Fruit fly (Drosophila melanogaster) whole organism, embryonic: ENCODE results near the gene CG13924.

Source experiments
- Atf3 ChIP-seq: fragments of 200-800 bp; sonication (Bioruptor generic); optimal IDR thresholded peaks from 3 replicates; lab custom pipeline; 2016; ENCODE audit warnings: missing biosample characterization, missing genetic modification characterization
- Bgb ChIP-seq: fragments of 200-800 bp; sonication (Bioruptor generic); IDR thresholded peaks from 2 replicates; pipeline ENCODE4 v1.3.6; 2022; ENCODE audit warnings: missing biosample characterization, missing genetic modification characterization; ENCODE audit not compliant: partially characterized antibody
- CG10431 ChIP-seq: fragments of 200-800 bp; sonication (Bioruptor generic); optimal IDR thresholded peaks from 3 replicates; lab custom pipeline; 2018; ENCODE audit warnings: missing biosample characterization, mild to moderate bottlenecking, missing genetic modification characterization
- CG12219 ChIP-seq: fragments of 200-800 bp; sonication (Bioruptor generic); optimal IDR thresholded peaks from 3 replicates; lab custom pipeline; 2018; ENCODE audit warnings: missing biosample characterization, mild to moderate bottlenecking, missing genetic modification characterization
- CG12942 ChIP-seq: fragments of 200-800 bp; sonication (Bioruptor generic); optimal IDR thresholded peaks from 3 replicates; lab custom pipeline; 2016; ENCODE audit warnings: missing biosample characterization, missing genetic modification characterization
- CG13775 ChIP-seq: fragments of 200-800 bp; sonication (Bioruptor generic); optimal IDR thresholded peaks from 3 replicates; lab custom pipeline; 2017; ENCODE audit warnings: missing biosample characterization, mild to moderate bottlenecking, missing genetic modification characterization
- CG1602 ChIP-seq: fragments of 200-800 bp; sonication (Bioruptor generic); optimal IDR thresholded peaks from 3 replicates; lab custom pipeline; 2016; ENCODE audit warnings: missing biosample characterization, missing genetic modification characterization
- CG1603 ChIP-seq: fragments of 200-800 bp; sonication (Bioruptor generic); optimal IDR thresholded peaks from 2 replicates; lab custom pipeline; 2019; ENCODE audit warnings: missing biosample characterization, mild to moderate bottlenecking, missing genetic modification characterization, moderate library complexity
- CG17328 ChIP-seq: fragments of 200-800 bp; sonication (Bioruptor generic); IDR thresholded peaks from 2 replicates; pipeline ENCODE4 v1.3.6; 2022; ENCODE audit warnings: missing biosample characterization, missing genetic modification characterization
- CG17385 ChIP-seq: fragments of 200-800 bp; sonication (Bioruptor generic); optimal IDR thresholded peaks from 3 replicates; lab custom pipeline; 2018; ENCODE audit warnings: missing biosample characterization, mild to moderate bottlenecking, missing genetic modification characterization
- CG17912 ChIP-seq: fragments of 200-800 bp; sonication (Bioruptor generic); optimal IDR thresholded peaks from 2 replicates; lab custom pipeline; 2018; ENCODE audit warnings: missing biosample characterization, mild to moderate bottlenecking, missing genetic modification characterization
- CG3065 ChIP-seq: fragments of 200-800 bp; sonication (Bioruptor generic); optimal IDR thresholded peaks from 2 replicates; lab custom pipeline; 2016; ENCODE audit warnings: missing biosample characterization, missing genetic modification characterization
- CG31365 ChIP-seq: fragments of 200-800 bp; sonication (Bioruptor generic); optimal IDR thresholded peaks from 2 replicates; lab custom pipeline; 2018; ENCODE audit warnings: missing biosample characterization, mild to moderate bottlenecking, missing genetic modification characterization
- CG32772 ChIP-seq: fragments of 200-800 bp; sonication (Bioruptor generic); IDR thresholded peaks from 2 replicates; pipeline ENCODE4 v1.3.6; 2022; ENCODE audit warnings: missing biosample characterization, missing genetic modification characterization
- CG33213 ChIP-seq: fragments of 200-800 bp; sonication (Bioruptor generic); optimal IDR thresholded peaks from 3 replicates; lab custom pipeline; 2016; ENCODE audit warnings: missing biosample characterization, missing genetic modification characterization
- CG5245 ChIP-seq: fragments of 200-800 bp; sonication (Bioruptor generic); optimal IDR thresholded peaks from 3 replicates; lab custom pipeline; 2016; ENCODE audit warnings: missing biosample characterization, missing genetic modification characterization
- CG6765 ChIP-seq: fragments of 200-800 bp; sonication (Bioruptor generic); optimal IDR thresholded peaks from 3 replicates; lab custom pipeline; 2017; ENCODE audit warnings: missing biosample characterization, mild to moderate bottlenecking, missing genetic modification characterization
- CG6791 ChIP-seq: fragments of 200-800 bp; sonication (Bioruptor generic); IDR thresholded peaks from 3 replicates; pipeline ENCODE4 v1.3.6; 2022; ENCODE audit warnings: missing biosample characterization, missing genetic modification characterization; ENCODE audit not compliant: partially characterized antibody
- CG7963 ChIP-seq: fragments of 200-800 bp; sonication (Bioruptor generic); IDR thresholded peaks from 3 replicates; pipeline ENCODE4 v1.3.6; 2022; ENCODE audit warnings: missing biosample characterization, missing genetic modification characterization; ENCODE audit not compliant: partially characterized antibody
- CG9797 ChIP-seq: fragments of 200-800 bp; sonication (Bioruptor generic); optimal IDR thresholded peaks from 3 replicates; lab custom pipeline; 2018; ENCODE audit warnings: missing biosample characterization, mild to moderate bottlenecking, missing genetic modification characterization
- Fer2 ChIP-seq: fragments of 200-800 bp; sonication (Bioruptor generic); optimal IDR thresholded peaks from 2 replicates; lab custom pipeline; 2018; ENCODE audit warnings: missing biosample characterization, mild to moderate bottlenecking, missing genetic modification characterization, moderate library complexity
- H15 ChIP-seq: fragments of 200-800 bp; sonication (Bioruptor generic); IDR thresholded peaks from 3 replicates; pipeline ENCODE4 v1.3.6; 2022; ENCODE audit warnings: missing biosample characterization, missing genetic modification characterization
- HmgD ChIP-seq: fragments of 200-800 bp; sonication (Bioruptor generic); optimal IDR thresholded peaks from 3 replicates; lab custom pipeline; 2016; ENCODE audit warnings: missing biosample characterization, missing genetic modification characterization
- MBD-R2 ChIP-seq: fragments of 200-800 bp; sonication (Bioruptor generic); IDR thresholded peaks from 2 replicates; pipeline ENCODE4 v1.3.6; 2022; ENCODE audit warnings: missing biosample characterization, missing genetic modification characterization
- Mad ChIP-seq: fragments of 200-800 bp; sonication (Bioruptor generic); optimal IDR thresholded peaks from 2 replicates; lab custom pipeline; 2016; ENCODE audit warnings: missing biosample characterization, missing genetic modification characterization
- NFAT ChIP-seq: fragments of 200-800 bp; sonication (Bioruptor generic); IDR thresholded peaks from 2 replicates; pipeline ENCODE4 v1.3.6; 2022; ENCODE audit warnings: missing biosample characterization, missing genetic modification characterization
- Opbp ChIP-seq: fragments of 200-800 bp; sonication (Bioruptor generic); IDR thresholded peaks from 3 replicates; pipeline ENCODE4 v1.3.6; 2022; ENCODE audit warnings: missing biosample characterization, missing genetic modification characterization; ENCODE audit not compliant: partially characterized antibody
- Side ChIP-seq: fragments of 200-800 bp; sonication (Bioruptor generic); optimal IDR thresholded peaks from 2 replicates; lab custom pipeline; 2016; ENCODE audit warnings: missing biosample characterization, missing genetic modification characterization
- Sin3A ChIP-seq: fragments of >200 bp; optimal IDR thresholded peaks from 2 replicates; lab custom pipeline; 2018
- Xrp1 ChIP-seq: fragments of 200-800 bp; sonication (Bioruptor generic); IDR thresholded peaks from 2 replicates; pipeline ENCODE4 v1.3.6; 2022; ENCODE audit warnings: missing biosample characterization, missing genetic modification characterization
- al ChIP-seq: fragments of 200-800 bp; sonication (Bioruptor generic); IDR thresholded peaks from 2 replicates; pipeline ENCODE4 v1.3.6; 2022; ENCODE audit warnings: missing biosample characterization, missing genetic modification characterization
- amos ChIP-seq: fragments of 200-800 bp; sonication (Bioruptor generic); IDR thresholded peaks from 2 replicates; pipeline ENCODE4 v1.3.6; 2022; ENCODE audit warnings: missing biosample characterization, missing genetic modification characterization; ENCODE audit not compliant: partially characterized antibody
- ase ChIP-seq: fragments of 200-800 bp; sonication (Bioruptor generic); IDR thresholded peaks from 3 replicates; pipeline ENCODE4 v1.3.6; 2022; ENCODE audit warnings: missing biosample characterization, missing genetic modification characterization
- btn ChIP-seq: fragments of 200-800 bp; sonication (Bioruptor generic); optimal IDR thresholded peaks from 2 replicates; lab custom pipeline; 2016; ENCODE audit warnings: missing biosample characterization, missing genetic modification characterization
- croc ChIP-seq: fragments of 200-800 bp; sonication (Bioruptor generic); conservative IDR thresholded peaks from 3 replicates; pipeline ENCODE4 v1.3.6; 2022; ENCODE audit warnings: missing biosample characterization, missing genetic modification characterization
- danr ChIP-seq: fragments of 200-800 bp; sonication (Bioruptor generic); IDR thresholded peaks from 2 replicates; pipeline ENCODE4 v1.3.6; 2022; ENCODE audit warnings: missing biosample characterization, missing genetic modification characterization
- eyg ChIP-seq: fragments of 200-800 bp; sonication (Bioruptor generic); optimal IDR thresholded peaks from 3 replicates; lab custom pipeline; 2016; ENCODE audit warnings: missing biosample characterization, missing genetic modification characterization
- fru ChIP-seq: fragments of >200 bp; optimal IDR thresholded peaks from 2 replicates; lab custom pipeline; 2017
- gem ChIP-seq: fragments of 200-800 bp; sonication (Bioruptor generic); optimal IDR thresholded peaks from 2 replicates; lab custom pipeline; 2019; ENCODE audit warnings: missing biosample characterization, mild to moderate bottlenecking, missing genetic modification characterization, moderate library complexity
- lab ChIP-seq: fragments of 200-800 bp; sonication (Bioruptor generic); optimal IDR thresholded peaks from 3 replicates; lab custom pipeline; 2017; ENCODE audit warnings: missing biosample characterization, missing genetic modification characterization, mild to moderate bottlenecking, moderate library complexity, missing genetic modification reagents
- lmd ChIP-seq: fragments of 200-800 bp; sonication (Bioruptor generic); IDR thresholded peaks from 2 replicates; pipeline ENCODE4 v1.3.6; 2022; ENCODE audit warnings: missing biosample characterization, missing genetic modification characterization
- lov ChIP-seq, 2 experiments: fragments of 200-800 bp in 1 of 2; fragments of >200 bp in 1 of 2; sonication (Bioruptor generic) in 1 of 2; IDR thresholded peaks in 1 of 2; optimal IDR thresholded peaks in 1 of 2; 2 replicates in 1 of 2; 3 replicates in 1 of 2; pipeline versions ENCODE4 v1.3.6 to Lab custom; 2017 to 2022; ENCODE audit warnings: missing biosample characterization in 1 of 2, missing genetic modification characterization in 1 of 2
- luna ChIP-seq: fragments of 200-800 bp; sonication (Bioruptor generic); optimal IDR thresholded peaks from 2 replicates; lab custom pipeline; 2016; ENCODE audit warnings: missing biosample characterization, missing genetic modification characterization
- mld ChIP-seq: fragments of 200-800 bp; sonication (Bioruptor generic); IDR thresholded peaks from 3 replicates; pipeline ENCODE4 v1.3.6; 2022; ENCODE audit warnings: missing biosample characterization, missing genetic modification characterization; ENCODE audit not compliant: partially characterized antibody
- phol ChIP-seq: fragments of 200-800 bp; sonication (Bioruptor generic); optimal IDR thresholded peaks from 3 replicates; lab custom pipeline; 2018; ENCODE audit warnings: missing biosample characterization, mild to moderate bottlenecking, missing genetic modification characterization, moderate library complexity
- pnt ChIP-seq: fragments of 200-800 bp; sonication (Bioruptor generic); optimal IDR thresholded peaks from 3 replicates; lab custom pipeline; 2016; ENCODE audit warnings: missing biosample characterization, missing genetic modification characterization
- sens ChIP-seq: fragments of 200-800 bp; sonication (Bioruptor generic); peaks from one replicate; lab custom pipeline; 2016; ENCODE audit warnings: missing biosample characterization, missing genetic modification characterization
- sim ChIP-seq: fragments of 200-800 bp; sonication (Bioruptor generic); IDR thresholded peaks from 2 replicates; pipeline ENCODE4 v1.3.6; 2022; ENCODE audit warnings: missing biosample characterization, missing genetic modification characterization
- ssp ChIP-seq: fragments of 200-800 bp; sonication (Bioruptor generic); IDR thresholded peaks from 2 replicates; pipeline ENCODE4 v1.3.6; 2022; ENCODE audit warnings: missing biosample characterization, missing genetic modification characterization
- sug ChIP-seq: fragments of 200-800 bp; optimal IDR thresholded peaks from 2 replicates; lab custom pipeline; 2019; ENCODE audit warnings: missing biosample characterization, mild to moderate bottlenecking, missing genetic modification characterization, moderate library complexity
- wek ChIP-seq: fragments of 200-800 bp; sonication (Bioruptor generic); optimal IDR thresholded peaks from 3 replicates; lab custom pipeline; 2018; ENCODE audit warnings: missing biosample characterization, mild to moderate bottlenecking, missing genetic modification characterization, moderate library complexity

Gene CG13924

dm6 chr3L:1886125-1886544 lies 16.3 kb downstream of the CG13924 start (continued):
- TF ChIP-seq Bgb (GFP tag; lab: Robert Waterston, UW), result no peak
- peak; percentile 67; the same call in 2 of the 3 replicates for TF ChIP-seq ase (GFP tag; lab: Robert Waterston, UW)
- peak; percentile 65 for TF ChIP-seq CG12942
- TF ChIP-seq CG9797 (GFP tag; lab: Kevin White, UChicago), result no peak
- TF ChIP-seq CG17912 (GFP tag; lab: Kevin White, UChicago), result peak; percentile 53
- TF ChIP-seq CG31365 (tag; lab: Kevin White, UChicago), result no peak
- no peak for TF ChIP-seq mld
- TF ChIP-seq CG17385 (GFP tag; lab: Kevin White, UChicago), result peak; percentile 74
- peak; percentile 78 for TF ChIP-seq CG13775
- TF ChIP-seq CG32772 (GFP tag; lab: Robert Waterston, UW), result peak; percentile 81
- TF ChIP-seq sens (GFP tag; lab: Kevin White, UChicago), result peak; percentile 98
- no peak for TF ChIP-seq CG6765
- peak; percentile 92 for TF ChIP-seq CG17328 (GFP tag; lab: Robert Waterston, UW)
- peak; percentile 17; the same call in 1 of the 2 replicates for TF ChIP-seq NFAT (GFP tag; lab: Robert Waterston, UW)
- peak; percentile 93 for TF ChIP-seq Xrp1 (GFP tag; lab: Robert Waterston, UW)
- peak; percentile 73 for TF ChIP-seq Side (GFP tag; lab: Kevin White, UChicago)
- TF ChIP-seq Opbp (GFP tag; lab: Robert Waterston, UW), result no peak
- TF ChIP-seq CG12219 (GFP tag; lab: Kevin White, UChicago), result peak; percentile 76
- peak; percentile 25 for TF ChIP-seq Fer2
- peak; percentile 63 for TF ChIP-seq ssp (GFP tag; lab: Robert Waterston, UW)
- TF ChIP-seq al, result peak; percentile 32; the same call in 1 of the 2 replicates
- no peak for TF ChIP-seq CG7963 (GFP tag; lab: Robert Waterston, UW)
- peak; percentile 45 for TF ChIP-seq CG3065 (GFP tag; lab: Kevin White, UChicago)
- TF ChIP-seq CG1603 (tag; lab: Kevin White, UChicago), result peak; percentile 95
- TF ChIP-seq CG5245 (GFP tag; lab: Kevin White, UChicago), result peak; percentile 83
- TF ChIP-seq lmd (GFP tag; lab: Robert Waterston, UW), result peak; percentile 75
- no peak for TF ChIP-seq HmgD
- peak; percentile 84 for TF ChIP-seq croc (GFP tag; lab: Robert Waterston, UW)
- peak; percentile 68 for TF ChIP-seq wek (GFP tag; lab: Kevin White, UChicago)
- no peak for TF ChIP-seq lov (optimal IDR thresholded peaks at IDR 0.05; lab: Kevin White, UChicago)
- peak; percentile 91 for TF ChIP-seq lov (GFP tag; IDR thresholded peaks at IDR 0.05; lab: Robert Waterston, UW)
- TF ChIP-seq MBD-R2 (GFP tag; lab: Robert Waterston, UW), result no peak
- no peak for TF ChIP-seq luna (GFP tag; lab: Kevin White, UChicago)
- peak; percentile 89 for TF ChIP-seq pnt (GFP tag; lab: Kevin White, UChicago)
- TF ChIP-seq CG10431 (GFP tag; lab: Kevin White, UChicago), result no peak
- TF ChIP-seq CG33213 (GFP tag; lab: Kevin White, UChicago), result peak; percentile 78
- peak; percentile 82 for TF ChIP-seq sim (GFP tag; lab: Robert Waterston, UW)
- TF ChIP-seq btn, result peak; percentile 89
- TF ChIP-seq Mad, result peak; percentile 67
- TF ChIP-seq Sin3A (lab: Kevin White, UChicago), result no peak
- peak; percentile 9 for TF ChIP-seq sug (tag; lab: Kevin White, UChicago)
- peak; percentile 93 for TF ChIP-seq phol (tag; lab: Kevin White, UChicago)
- peak; percentile 90 for TF ChIP-seq gem (tag; lab: Kevin White, UChicago)
- no peak for TF ChIP-seq amos (GFP tag; lab: Robert Waterston, UW)
- TF ChIP-seq Atf3 (GFP tag; lab: Kevin White, UChicago), result peak; percentile 82
- TF ChIP-seq CG1602 (GFP tag; lab: Kevin White, UChicago), result peak; percentile 74
- TF ChIP-seq fru (lab: Kevin White, UChicago), result no peak
- TF ChIP-seq CG6791 (GFP tag; lab: Robert Waterston, UW), result no peak
- TF ChIP-seq H15, result peak; percentile 80
- TF ChIP-seq lab (GFP tag; lab: Kevin White, UChicago), result peak; percentile 68
- TF ChIP-seq eyg (GFP tag; lab: Kevin White, UChicago), result peak; percentile 47
- TF ChIP-seq danr (GFP tag; lab: Robert Waterston, UW), result peak; percentile 73
